Worm (Caenorhabditis elegans): ENCODE data around the gene mrps-34.

DNA sequence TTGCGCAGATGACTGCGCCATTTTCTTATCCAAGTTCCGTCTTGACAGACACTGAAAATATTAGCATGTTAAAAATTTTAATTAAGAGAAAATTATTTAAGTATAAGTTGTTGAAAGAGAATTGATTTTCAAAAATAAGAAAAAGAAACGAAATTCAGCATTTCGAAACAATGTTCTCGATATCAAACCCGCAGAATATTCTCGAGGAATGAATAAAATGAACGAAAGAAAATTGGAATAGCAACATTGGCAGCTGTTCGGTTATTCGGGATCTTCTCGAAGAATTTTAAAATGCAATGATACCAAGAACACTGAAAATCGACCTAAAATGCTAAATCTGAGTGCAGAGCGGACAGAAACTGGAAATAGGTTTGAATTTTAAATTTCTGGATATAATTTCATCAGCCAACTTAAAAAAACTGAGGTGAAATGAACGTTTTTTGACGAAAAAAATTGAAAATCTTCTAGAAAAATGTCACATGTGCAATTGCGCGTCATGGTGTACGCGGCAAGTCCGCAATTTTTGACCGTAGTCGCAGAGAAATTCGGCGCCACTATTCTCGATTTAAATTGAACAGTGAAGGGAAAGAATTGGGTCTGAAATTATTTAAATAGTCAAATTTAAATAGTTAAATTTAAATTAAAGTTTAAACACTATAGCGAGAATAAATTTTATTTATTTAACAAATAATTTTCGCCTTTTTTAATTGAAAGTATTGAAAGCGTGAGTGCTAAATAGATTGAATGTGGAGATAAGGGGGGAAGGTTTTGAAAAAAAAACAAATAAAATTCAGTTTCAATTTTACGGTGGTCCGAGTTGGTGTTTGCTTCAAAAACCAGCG lies 34.0 kb downstream of the mrps-34 start, which contains the start of the genes cct-5 and F25F2.1:
- TF ChIP-seq ztf-4 (tag; optimal IDR thresholded peaks at IDR 0.05): no peak
- peak; percentile 41 for TF ChIP-seq snpc-4 (tag; optimal IDR thresholded peaks at IDR 0.05)
- TF ChIP-seq zip-4 (GFP tag; optimal IDR thresholded peaks at IDR 0.05): no peak
- peak; percentile 9 for TF ChIP-seq fos-1 (tag; optimal IDR thresholded peaks at IDR 0.05)
- TF ChIP-seq ama-1 (optimal IDR thresholded peaks at IDR 0.05): no peak
- TF ChIP-seq ceh-82 (tag; optimal IDR thresholded peaks at IDR 0.05): peak in 2 of 3 experiments; percentile 2 to 77
- TF ChIP-seq nhr-11 (tag; optimal IDR thresholded peaks at IDR 0.05): no peak
- no peak for TF ChIP-seq alr-1 (tag; optimal IDR thresholded peaks at IDR 0.05; ENCODE audit: borderline replicate concordance)

All from whole organism, L1 larva.